Worm (Caenorhabditis elegans): ENCODE measurements around the gene citk-2.

- TF ChIP-seq hlh-30 (tag; optimal IDR thresholded peaks at IDR 0.05; ENCODE audit: insufficient read depth) (no peak), ets-4 (tag; optimal IDR thresholded peaks at IDR 0.05) (no peak), fkh-10 (GFP tag; optimal IDR thresholded peaks at IDR 0.05) (no peak), rnt-1 (tag; optimal IDR thresholded peaks at IDR 0.05) (no peak), ceh-48 (tag; optimal IDR thresholded peaks at IDR 0.05) (no peak), pax-1 (tag; optimal IDR thresholded peaks at IDR 0.05) (no peak), lim-6 (tag; optimal IDR thresholded peaks at IDR 0.05) (no peak), dmd-4 (tag; optimal IDR thresholded peaks at IDR 0.05; ENCODE audit: borderline replicate concordance) (no peak), C38D4.7 (GFP tag; optimal IDR thresholded peaks at IDR 0.05) (no peak), unc-55 (GFP tag; optimal IDR thresholded peaks at IDR 0.05) (no peak), pha-4 (tag; optimal IDR thresholded peaks at IDR 0.05) (no peak), unc-86 (tag; optimal IDR thresholded peaks at IDR 0.05) (no peak), sdc-2 (tag; optimal IDR thresholded peaks at IDR 0.05) (no peak), nhr-11 (tag; optimal IDR thresholded peaks at IDR 0.05) (no peak)
Observed at ce11 chrII:5031612-5032011, 32.3 kb downstream of the citk-2 start, which contains the start of gene wdr-83.
